Fruit fly (Drosophila melanogaster) whole organism, pupa: Measurements from ENCODE around the gene CG31191.

Source experiments
- CG10348 ChIP-seq: fragments of 200-800 bp; sonication (Bioruptor generic); IDR thresholded peaks from 2 replicates; pipeline ENCODE4 v1.3.6; 2022; ENCODE audit warnings: missing biosample characterization, missing genetic modification characterization
- CG12605 ChIP-seq: fragments of 200-800 bp; sonication (Bioruptor generic); IDR thresholded peaks from 2 replicates; pipeline ENCODE4 v1.3.6; 2022; ENCODE audit warnings: missing biosample characterization, missing genetic modification characterization
- CG15710 ChIP-seq: fragments of 200-800 bp; sonication (Bioruptor generic); optimal IDR thresholded peaks from 2 replicates; lab custom pipeline; 2018; ENCODE audit warnings: missing biosample characterization, mild to moderate bottlenecking, missing genetic modification characterization, moderate library complexity
- CG32121 ChIP-seq: fragments of 200-800 bp; sonication (Bioruptor generic); IDR thresholded peaks from 2 replicates; pipeline ENCODE4 v1.3.6; 2022; ENCODE audit warnings: missing biosample characterization, missing genetic modification characterization
- CG8301 ChIP-seq: fragments of 200-800 bp; sonication (Bioruptor generic); optimal IDR thresholded peaks from 2 replicates; lab custom pipeline; 2018; ENCODE audit warnings: missing biosample characterization, mild to moderate bottlenecking, missing genetic modification characterization
- CG9948 ChIP-seq: fragments of 200-800 bp; sonication (Bioruptor generic); optimal IDR thresholded peaks from 2 replicates; lab custom pipeline; 2018; ENCODE audit warnings: missing biosample characterization, mild to moderate bottlenecking, missing genetic modification characterization, moderate library complexity
- D1 ChIP-seq: fragments of 200-800 bp; sonication (Bioruptor generic); optimal IDR thresholded peaks from 2 replicates; lab custom pipeline; 2018; ENCODE audit warnings: missing biosample characterization, mild to moderate bottlenecking, missing genetic modification characterization, moderate library complexity
- EcR ChIP-seq: fragments of 200-800 bp; sonication (Bioruptor generic); optimal IDR thresholded peaks from 3 replicates; lab custom pipeline; 2019; ENCODE audit warnings: missing biosample characterization, missing genetic modification characterization, mild to moderate bottlenecking, moderate library complexity, missing genetic modification reagents
- Ets98B ChIP-seq: fragments of 200-800 bp; sonication (Bioruptor generic); IDR thresholded peaks from 2 replicates; pipeline ENCODE4 v1.3.6; 2022; ENCODE audit warnings: missing biosample characterization, missing genetic modification characterization
- Snoo ChIP-seq: fragments of 200-800 bp; sonication (Bioruptor generic); optimal IDR thresholded peaks from 3 replicates; lab custom pipeline; 2017; ENCODE audit warnings: missing biosample characterization, mild to moderate bottlenecking, missing genetic modification characterization, inconsistent platforms
- fd96Ca ChIP-seq: fragments of 200-800 bp; sonication (Bioruptor generic); IDR thresholded peaks from 3 replicates; pipeline ENCODE4 v1.3.6; 2022; ENCODE audit warnings: missing biosample characterization, missing genetic modification characterization
- rn ChIP-seq: fragments of 200-800 bp; sonication (Bioruptor generic); IDR thresholded peaks from 2 replicates; pipeline ENCODE4 v1.3.6; 2022; ENCODE audit warnings: missing biosample characterization, missing genetic modification characterization

DNA sequence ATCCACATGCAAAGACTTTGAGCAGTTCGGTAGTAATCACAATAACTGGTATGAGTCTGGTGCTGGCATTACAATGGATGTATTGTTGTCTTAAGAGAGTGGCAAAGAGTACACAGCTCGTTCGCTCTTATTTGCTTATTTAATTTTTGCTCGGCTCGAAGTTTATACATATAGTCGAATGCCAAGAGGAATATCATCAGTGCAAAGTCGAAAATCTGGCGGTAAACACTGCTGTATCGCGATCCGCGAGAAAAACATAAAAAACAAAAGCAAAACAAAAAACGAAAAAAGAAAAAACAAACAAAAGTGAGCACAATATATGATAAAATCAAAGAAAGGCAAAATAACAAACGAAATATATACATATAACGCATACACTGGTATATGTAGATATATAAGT, 31.2 kb downstream of the CG31191 start, which contains the start of gene hdly:
- TF ChIP-seq CG15710 (peak; percentile 97), EcR (GFP tag; lab: Kevin White, UChicago) (peak; percentile 80), D1 (peak; percentile 84), CG32121 (GFP tag; lab: Robert Waterston, UW) (peak; percentile 99), CG12605 (peak; percentile 100), fd96Ca (GFP tag; lab: Robert Waterston, UW) (peak; percentile 98), Snoo (peak; percentile 98), rn (GFP tag; lab: Robert Waterston, UW) (peak; percentile 99), CG9948 (tag; lab: Kevin White, UChicago) (peak; percentile 90), CG10348 (GFP tag; lab: Robert Waterston, UW) (no peak), CG8301 (peak; percentile 97), Ets98B (peak; percentile 99)
